Worm (Caenorhabditis elegans) whole organism, early embryonic: ENCODE results near the gene duxl-1.

Experiments
- F13C5.2 ChIP-seq: sonication (generic microtip); optimal IDR thresholded peaks from 2 replicates; lab custom pipeline; 2017; ENCODE audit warnings: mild to moderate bottlenecking, missing genetic modification characterization, inconsistent platforms, missing compliant biosample characterization
- ama-1 ChIP-seq: fragments of 150-350 bp; optimal IDR thresholded peaks from 2 replicates; lab custom pipeline; 2014
- ceh-36 ChIP-seq: sonication (generic microtip); optimal IDR thresholded peaks from 2 replicates; lab custom pipeline; 2016; ENCODE audit warnings: missing genetic modification characterization, inconsistent platforms, missing compliant biosample characterization
- ets-7 ChIP-seq: sonication (generic microtip); optimal IDR thresholded peaks from 2 replicates; lab custom pipeline; 2016; ENCODE audit warnings: missing genotype, missing genetic modification characterization, missing compliant biosample characterization
- flt-1 ChIP-seq: fragments of 200-800 bp; sonication (Bioruptor generic); IDR thresholded peaks from 2 replicates; pipeline ENCODE4 v1.3.6; 2022; ENCODE audit warnings: missing genetic modification characterization, missing compliant biosample characterization
- pes-1 ChIP-seq: fragments of 200-800 bp; sonication (Bioruptor generic); IDR thresholded peaks from 2 replicates; pipeline ENCODE4 v1.3.6; 2022; ENCODE audit warnings: missing genetic modification reagents, missing genetic modification characterization, missing compliant biosample characterization
- tbx-11 ChIP-seq: fragments of 200-800 bp; sonication (Bioruptor generic); IDR thresholded peaks from 2 replicates; pipeline ENCODE4 v1.3.6; 2022; ENCODE audit warnings: missing genetic modification characterization, missing compliant biosample characterization
- tbx-37 ChIP-seq: fragments of 200-800 bp; sonication (Bioruptor generic); conservative IDR thresholded peaks from 2 replicates; pipeline ENCODE4 v1.3.6; 2022; ENCODE audit warnings: missing genetic modification reagents, missing genetic modification characterization, missing compliant biosample characterization
- tra-4 ChIP-seq: sonication (generic microtip); optimal IDR thresholded peaks from 2 replicates; lab custom pipeline; 2017; ENCODE audit warnings: missing genetic modification characterization, missing compliant biosample characterization

DNA sequence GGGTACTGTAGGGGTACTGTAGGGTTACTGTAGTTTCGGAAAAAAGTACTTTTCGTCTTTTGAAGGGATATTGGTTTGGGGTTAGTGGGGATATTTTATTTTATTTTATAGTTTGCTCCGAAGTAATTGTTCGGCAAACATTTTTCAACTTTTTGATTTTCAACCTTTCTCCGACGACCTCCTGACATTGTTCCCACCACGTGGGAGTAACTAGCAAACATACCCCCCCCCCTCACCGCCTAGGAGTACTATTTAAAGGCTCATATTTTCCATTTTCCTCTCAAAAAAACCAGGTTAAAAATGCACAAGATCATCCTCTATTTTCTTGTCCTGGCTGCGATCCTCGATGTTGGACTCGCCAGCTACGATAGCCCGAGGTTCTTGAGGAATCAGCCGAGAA lies 2.5 kb downstream of the duxl-1 start, which contains the start of gene srlf-29:
- TF ChIP-seq F13C5.2 (tag; lab: Kevin White, UChicago): no peak
- TF ChIP-seq ama-1 (lab: Kevin White, UChicago): no peak
- no peak for TF ChIP-seq flt-1 (GFP tag; lab: Robert Waterston, UW)
- TF ChIP-seq ceh-36 (tag; lab: Kevin White, UChicago): no peak
- no peak for TF ChIP-seq pes-1 (GFP tag; lab: Robert Waterston, UW)
- no peak for TF ChIP-seq tbx-37 (GFP tag; lab: Robert Waterston, UW)
- TF ChIP-seq tbx-11 (GFP tag; lab: Robert Waterston, UW): no peak
- TF ChIP-seq tra-4 (tag; lab: Kevin White, UChicago): no peak
- TF ChIP-seq ets-7 (tag; lab: Kevin White, UChicago): no peak
